Fruit fly (Drosophila melanogaster) whole organism, embryonic: ENCODE data around the gene hog.

ENCODE experiments used
- Adf1 ChIP-seq: fragments of 200-800 bp; sonication (Bioruptor generic); IDR thresholded peaks from 2 replicates; pipeline ENCODE4 v1.3.6; 2022; ENCODE audit warnings: missing biosample characterization, missing genetic modification characterization
- Atf6 ChIP-seq: fragments of 200-800 bp; sonication (Bioruptor generic); IDR thresholded peaks from 2 replicates; pipeline ENCODE4 v1.3.6; 2022; ENCODE audit warnings: missing biosample characterization, missing genetic modification characterization
- CG10462 ChIP-seq: fragments of 200-800 bp; sonication (Bioruptor generic); optimal IDR thresholded peaks from 2 replicates; lab custom pipeline; 2016; ENCODE audit warnings: missing biosample characterization, missing genetic modification characterization
- CG11696 ChIP-seq: fragments of 200-800 bp; sonication (Bioruptor generic); IDR thresholded peaks from 2 replicates; pipeline ENCODE4 v1.3.6; 2022; ENCODE audit warnings: missing biosample characterization, missing genetic modification characterization
- CG12071 ChIP-seq: fragments of 200-800 bp; sonication (Bioruptor generic); optimal IDR thresholded peaks from 3 replicates; lab custom pipeline; 2018; ENCODE audit warnings: missing biosample characterization, mild to moderate bottlenecking, missing genetic modification characterization
- CG13624 ChIP-seq: fragments of 200-800 bp; sonication (Bioruptor generic); optimal IDR thresholded peaks from 2 replicates; lab custom pipeline; 2016; ENCODE audit warnings: missing biosample characterization, missing genetic modification characterization
- CG14014 ChIP-seq: fragments of 200-800 bp; sonication (Bioruptor generic); IDR thresholded peaks from 2 replicates; pipeline ENCODE4 v1.3.6; 2022; ENCODE audit warnings: missing biosample characterization, missing genetic modification characterization
- CG14667 ChIP-seq: fragments of 200-800 bp; sonication (Bioruptor generic); IDR thresholded peaks from 2 replicates; pipeline ENCODE4 v1.3.6; 2022; ENCODE audit warnings: missing biosample characterization, missing genetic modification characterization
- CG1603 ChIP-seq: fragments of 200-800 bp; sonication (Bioruptor generic); optimal IDR thresholded peaks from 2 replicates; lab custom pipeline; 2019; ENCODE audit warnings: missing biosample characterization, mild to moderate bottlenecking, missing genetic modification characterization, moderate library complexity
- CG1647 ChIP-seq: fragments of 200-800 bp; sonication (Bioruptor generic); optimal IDR thresholded peaks from 3 replicates; lab custom pipeline; 2016; ENCODE audit warnings: missing biosample characterization, missing genetic modification characterization
- CG17568 ChIP-seq: fragments of 200-800 bp; sonication (Bioruptor generic); optimal IDR thresholded peaks from 2 replicates; lab custom pipeline; 2018; ENCODE audit warnings: missing biosample characterization, mild to moderate bottlenecking, missing genetic modification characterization, moderate library complexity
- CG1792 ChIP-seq: fragments of 200-800 bp; sonication (Bioruptor generic); optimal IDR thresholded peaks from 2 replicates; lab custom pipeline; 2016; ENCODE audit warnings: missing biosample characterization, missing genetic modification characterization
- CG18262 ChIP-seq: fragments of 200-800 bp; optimal IDR thresholded peaks from 3 replicates; lab custom pipeline; 2019; ENCODE audit warnings: missing biosample characterization, mild to moderate bottlenecking, missing genetic modification characterization, moderate library complexity
- CG2712 ChIP-seq: fragments of 200-800 bp; optimal IDR thresholded peaks from 3 replicates; lab custom pipeline; 2019; ENCODE audit warnings: missing biosample characterization, mild to moderate bottlenecking, missing genetic modification characterization, moderate library complexity
- CG31224 ChIP-seq: fragments of 200-800 bp; sonication (Bioruptor generic); IDR thresholded peaks from 2 replicates; pipeline ENCODE4 v1.3.6; 2022; ENCODE audit warnings: missing biosample characterization, missing genetic modification characterization
- CG34376 ChIP-seq: fragments of 200-800 bp; sonication (Bioruptor generic); optimal IDR thresholded peaks from 2 replicates; lab custom pipeline; 2018; ENCODE audit warnings: missing biosample characterization, mild to moderate bottlenecking, missing genetic modification characterization
- CG6654 ChIP-seq: fragments of 200-800 bp; sonication (Bioruptor generic); optimal IDR thresholded peaks from 2 replicates; lab custom pipeline; 2017; ENCODE audit warnings: missing biosample characterization, mild to moderate bottlenecking, missing genetic modification characterization
- CG9932 ChIP-seq: fragments of 200-800 bp; sonication (Bioruptor generic); IDR thresholded peaks from 2 replicates; pipeline ENCODE4 v1.3.6; 2022; ENCODE audit warnings: missing biosample characterization, missing genetic modification characterization
- CrebB ChIP-seq: fragments of 200-800 bp; sonication (Bioruptor generic); optimal IDR thresholded peaks from 3 replicates; lab custom pipeline; 2018; ENCODE audit warnings: missing biosample characterization, mild to moderate bottlenecking, missing genetic modification characterization
- Dref ChIP-seq: fragments of 200-800 bp; sonication (Bioruptor generic); IDR thresholded peaks from 2 replicates; pipeline ENCODE4 v1.3.6; 2022; ENCODE audit warnings: missing biosample characterization, missing genetic modification characterization
- Fer2 ChIP-seq: fragments of 200-800 bp; sonication (Bioruptor generic); optimal IDR thresholded peaks from 2 replicates; lab custom pipeline; 2018; ENCODE audit warnings: missing biosample characterization, mild to moderate bottlenecking, missing genetic modification characterization, moderate library complexity
- H15 ChIP-seq: fragments of 200-800 bp; sonication (Bioruptor generic); IDR thresholded peaks from 3 replicates; pipeline ENCODE4 v1.3.6; 2022; ENCODE audit warnings: missing biosample characterization, missing genetic modification characterization
- Hmr ChIP-seq: fragments of 200-800 bp; sonication (Bioruptor generic); optimal IDR thresholded peaks from 3 replicates; lab custom pipeline; 2017; ENCODE audit warnings: mild to moderate bottlenecking, missing biosample characterization, missing genetic modification reagents, missing genetic modification characterization
- Hsf ChIP-seq: fragments of 200-800 bp; sonication (Bioruptor generic); optimal IDR thresholded peaks from 3 replicates; lab custom pipeline; 2016; ENCODE audit warnings: missing biosample characterization, missing genetic modification characterization
- Lpt ChIP-seq: fragments of >200 bp; optimal IDR thresholded peaks from 2 replicates; lab custom pipeline; 2018; ENCODE audit warnings: missing biosample characterization, missing genetic modification characterization
- Poxn ChIP-seq: fragments of 200-800 bp; sonication (Bioruptor generic); IDR thresholded peaks from 2 replicates; pipeline ENCODE4 v1.3.6; 2022; ENCODE audit warnings: missing biosample characterization, missing genetic modification characterization
- Sox100B ChIP-seq: fragments of 200-800 bp; sonication (Bioruptor generic); optimal IDR thresholded peaks from 3 replicates; lab custom pipeline; 2018; ENCODE audit warnings: missing biosample characterization, mild to moderate bottlenecking, missing genetic modification characterization
- Sry-β ChIP-seq: fragments of 200-800 bp; sonication (Bioruptor generic); optimal IDR thresholded peaks from 2 replicates; lab custom pipeline; 2018; ENCODE audit warnings: missing biosample characterization, mild to moderate bottlenecking, missing genetic modification characterization, moderate library complexity
- Sry-δ ChIP-seq: fragments of 200-800 bp; sonication (Bioruptor generic); optimal IDR thresholded peaks from 2 replicates; lab custom pipeline; 2016; ENCODE audit warnings: missing biosample characterization, missing genetic modification characterization
- Ssrp ChIP-seq: fragments of 200-800 bp; sonication (Bioruptor generic); optimal IDR thresholded peaks from 2 replicates; lab custom pipeline; 2018; ENCODE audit warnings: missing biosample characterization, mild to moderate bottlenecking, missing genetic modification characterization, moderate library complexity
- Vsx1 ChIP-seq: fragments of 200-800 bp; sonication (Bioruptor generic); optimal IDR thresholded peaks from 2 replicates; lab custom pipeline; 2017; ENCODE audit warnings: missing biosample characterization, mild to moderate bottlenecking, missing genetic modification characterization, missing genetic modification reagents
- ap ChIP-seq: fragments of 200-800 bp; sonication (Bioruptor generic); IDR thresholded peaks from 2 replicates; pipeline ENCODE4 v1.3.6; 2022; ENCODE audit warnings: missing biosample characterization, missing genetic modification characterization
- dan ChIP-seq: fragments of 200-800 bp; sonication (Bioruptor generic); IDR thresholded peaks from 2 replicates; pipeline ENCODE4 v1.3.6; 2022; ENCODE audit warnings: missing biosample characterization, missing genetic modification characterization
- eyg ChIP-seq: fragments of 200-800 bp; sonication (Bioruptor generic); optimal IDR thresholded peaks from 3 replicates; lab custom pipeline; 2016; ENCODE audit warnings: missing biosample characterization, missing genetic modification characterization
- fd102C ChIP-seq: fragments of 200-800 bp; sonication (Bioruptor generic); optimal IDR thresholded peaks from 2 replicates; lab custom pipeline; 2018; ENCODE audit warnings: missing biosample characterization, mild to moderate bottlenecking, missing genetic modification characterization, moderate library complexity
- hb ChIP-seq: fragments of 200-800 bp; sonication (Bioruptor generic); IDR thresholded peaks from 3 replicates; pipeline ENCODE4 v1.3.6; 2022; ENCODE audit warnings: missing biosample characterization, missing genetic modification characterization; ENCODE audit not compliant: partially characterized antibody
- jigr1 ChIP-seq: fragments of 200-800 bp; sonication (Bioruptor generic); IDR thresholded peaks from 3 replicates; pipeline ENCODE4 v1.3.6; 2022; ENCODE audit warnings: missing biosample characterization, missing genetic modification characterization
- kni ChIP-seq: fragments of 200-800 bp; sonication (Bioruptor generic); optimal IDR thresholded peaks from 3 replicates; lab custom pipeline; 2017; ENCODE audit warnings: mild to moderate bottlenecking, missing biosample characterization, missing genetic modification reagents, missing genetic modification characterization
- lola ChIP-seq, 3 experiments: fragments of >200 bp in 2 of 3; fragments of 200-800 bp in 1 of 3; sonication (Bioruptor generic) in 1 of 3; optimal IDR thresholded peaks; 2 replicates each; lab custom pipeline; 2017 to 2019; ENCODE audit warnings: missing biosample characterization in 3 of 3, missing genetic modification characterization in 3 of 3, mild to moderate bottlenecking in 1 of 3, moderate library complexity in 1 of 3
- lov ChIP-seq, 2 experiments: fragments of 200-800 bp in 1 of 2; fragments of >200 bp in 1 of 2; sonication (Bioruptor generic) in 1 of 2; IDR thresholded peaks in 1 of 2; optimal IDR thresholded peaks in 1 of 2; 2 replicates in 1 of 2; 3 replicates in 1 of 2; pipeline versions ENCODE4 v1.3.6 to Lab custom; 2017 to 2022; ENCODE audit warnings: missing biosample characterization in 1 of 2, missing genetic modification characterization in 1 of 2
- mam ChIP-seq: fragments of 200-800 bp; sonication (Bioruptor generic); optimal IDR thresholded peaks from 3 replicates; lab custom pipeline; 2016; ENCODE audit warnings: missing biosample characterization, missing genetic modification characterization
- p53 ChIP-seq: fragments of 200-800 bp; sonication (Bioruptor generic); optimal IDR thresholded peaks from 2 replicates; lab custom pipeline; 2016; ENCODE audit warnings: missing biosample characterization, missing genetic modification characterization
- phol ChIP-seq: fragments of 200-800 bp; sonication (Bioruptor generic); optimal IDR thresholded peaks from 3 replicates; lab custom pipeline; 2018; ENCODE audit warnings: missing biosample characterization, mild to moderate bottlenecking, missing genetic modification characterization, moderate library complexity
- pros ChIP-seq: fragments of 200-800 bp; sonication (Bioruptor generic); optimal IDR thresholded peaks from 3 replicates; lab custom pipeline; 2019; ENCODE audit warnings: missing biosample characterization, mild to moderate bottlenecking, missing genetic modification characterization, moderate library complexity
- repo ChIP-seq: fragments of 200-800 bp; sonication (Bioruptor generic); optimal IDR thresholded peaks from 2 replicates; lab custom pipeline; 2016; ENCODE audit warnings: missing biosample characterization, missing genetic modification characterization
- rib ChIP-seq: fragments of 200-800 bp; sonication (Bioruptor generic); IDR thresholded peaks from 2 replicates; pipeline ENCODE4 v1.3.6; 2022; ENCODE audit warnings: missing biosample characterization, missing genetic modification characterization
- run ChIP-seq: fragments of 200-800 bp; sonication (Bioruptor generic); optimal IDR thresholded peaks from 3 replicates; lab custom pipeline; 2018; ENCODE audit warnings: missing biosample characterization, mild to moderate bottlenecking, missing genetic modification characterization
- sens-2 ChIP-seq: fragments of 200-800 bp; sonication (Bioruptor generic); IDR thresholded peaks from 2 replicates; pipeline ENCODE4 v1.3.6; 2022; ENCODE audit warnings: missing biosample characterization, missing genetic modification characterization
- sob ChIP-seq: fragments of 200-800 bp; sonication (Bioruptor generic); IDR thresholded peaks from 2 replicates; pipeline ENCODE4 v1.3.6; 2022; ENCODE audit warnings: missing biosample characterization, missing genetic modification characterization
- zen2 ChIP-seq: fragments of 200-800 bp; sonication (Bioruptor generic); IDR thresholded peaks from 3 replicates; pipeline ENCODE4 v1.3.6; 2022; ENCODE audit warnings: missing biosample characterization, missing genetic modification characterization; ENCODE audit not compliant: partially characterized antibody

The hog gene

dm6 chrX:14717245-14717644, 1.5 kb downstream of the hog start (continued):
- TF ChIP-seq sob (GFP tag; lab: Robert Waterston, UW) (peak; percentile 72), Sry-β (GFP tag; lab: Kevin White, UChicago) (peak; percentile 61), CG9932 (GFP tag; lab: Robert Waterston, UW) (peak; percentile 44; the same call in 1 of the 2 replicates), Hmr (GFP tag; lab: Kevin White, UChicago) (peak; percentile 85), Hsf (GFP tag; lab: Kevin White, UChicago) (peak; percentile 39), hb (no peak), CG1603 (tag; lab: Kevin White, UChicago) (peak; percentile 88), Ssrp (tag; lab: Kevin White, UChicago) (peak; percentile 4), mam (peak; percentile 50), run (tag; lab: Kevin White, UChicago) (peak; percentile 69), CG13624 (GFP tag; lab: Kevin White, UChicago) (peak; percentile 54), Sox100B (GFP tag; lab: Kevin White, UChicago) (peak; percentile 88), Poxn (GFP tag; lab: Robert Waterston, UW) (0 out of 2 replicates have a peak, but pooled peaks have one; percentile 6), Sry-δ (GFP tag; lab: Kevin White, UChicago) (peak; percentile 44), lov (optimal IDR thresholded peaks at IDR 0.05; lab: Kevin White, UChicago) (no peak), lov (GFP tag; IDR thresholded peaks at IDR 0.05; lab: Robert Waterston, UW) (peak; percentile 77), CG6654 (GFP tag; lab: Kevin White, UChicago) (peak; percentile 35), CG2712 (tag; lab: Kevin White, UChicago) (peak; percentile 61), CG34376 (GFP tag; lab: Kevin White, UChicago) (peak; percentile 16), Fer2 (tag; lab: Kevin White, UChicago) (peak; percentile 48), ap (peak; percentile 78), CG1647 (GFP tag; lab: Kevin White, UChicago) (peak; percentile 42), lola (GFP tag; optimal IDR thresholded peaks at IDR 0.05; lab: Kevin White, UChicago) (peak in 1 of 3 experiments; percentile 48), CG31224 (GFP tag; lab: Robert Waterston, UW) (0 out of 2 replicates have a peak, but pooled peaks have one; percentile 37), CG1792 (peak; percentile 89), kni (peak; percentile 76), pros (GFP tag; lab: Kevin White, UChicago) (no peak), jigr1 (GFP tag; lab: Robert Waterston, UW) (no peak), H15 (peak; percentile 72), CG14667 (GFP tag; lab: Robert Waterston, UW) (no peak), Adf1 (GFP tag; lab: Robert Waterston, UW) (no peak), dan (GFP tag; lab: Robert Waterston, UW) (no peak), phol (peak; percentile 8), CG12071 (GFP tag; lab: Kevin White, UChicago) (peak; percentile 93), rib (0 out of 2 replicates have a peak, but pooled peaks have one; percentile 23), CrebB (tag; lab: Kevin White, UChicago) (peak; percentile 79), zen2 (GFP tag; lab: Robert Waterston, UW) (no peak), CG18262 (tag; lab: Kevin White, UChicago) (peak; percentile 67), CG17568 (GFP tag; lab: Kevin White, UChicago) (peak; percentile 87), repo (GFP tag; lab: Kevin White, UChicago) (peak; percentile 61), CG14014 (GFP tag; lab: Robert Waterston, UW) (peak; percentile 87), fd102C (GFP tag; lab: Kevin White, UChicago) (peak; percentile 76), sens-2 (GFP tag; lab: Robert Waterston, UW) (no peak), Vsx1 (GFP tag; lab: Kevin White, UChicago) (peak; percentile 90), eyg (peak; percentile 85), p53 (GFP tag; lab: Kevin White, UChicago) (peak; percentile 73), Dref (GFP tag; lab: Robert Waterston, UW) (peak; percentile 22; the same call in 1 of the 2 replicates), CG10462 (peak; percentile 61), Atf6 (peak; percentile 78), Lpt (GFP tag; lab: Kevin White, UChicago) (no peak), CG11696 (GFP tag; lab: Robert Waterston, UW) (peak; percentile 50)
